Fruit fly (Drosophila melanogaster): ENCODE data around the gene CG13907.

CG13907 gene

DNA sequence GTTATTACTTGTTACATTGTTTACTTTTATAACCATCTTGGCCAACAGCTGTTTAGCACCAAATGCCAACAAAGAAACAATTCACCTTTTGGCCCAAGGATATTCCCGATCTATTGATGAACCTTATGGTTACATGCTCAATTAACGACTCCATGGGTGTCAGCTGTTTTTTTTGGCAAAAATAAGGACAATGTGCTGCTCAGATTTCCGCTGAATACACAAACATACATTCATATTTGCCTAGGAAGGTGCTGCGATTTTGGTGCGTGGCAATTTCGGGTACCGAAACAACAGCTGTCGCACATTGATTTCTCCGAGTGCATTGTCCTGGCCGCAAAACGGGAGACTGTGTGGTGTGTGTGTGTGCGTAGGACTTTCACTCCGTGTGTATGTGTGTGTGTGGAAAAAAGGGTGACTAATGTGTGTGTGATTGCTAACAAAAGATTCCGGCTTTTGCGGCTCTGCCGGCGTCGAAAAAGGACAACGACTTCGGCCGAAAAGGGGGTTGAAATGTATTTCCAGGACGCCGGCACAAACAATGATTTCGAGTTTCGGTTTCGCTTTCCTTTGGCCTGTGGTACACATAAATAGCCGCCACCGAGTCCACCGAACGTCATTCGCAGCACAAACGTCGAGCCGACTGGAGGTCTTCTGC lies 26.8 kb upstream of the CG13907 start, which contains the start of gene nerfin-1 (continued):
- peak; percentile 18 for TF ChIP-seq CG16815 (GFP tag; optimal IDR thresholded peaks at IDR 0.05)
- no peak for TF ChIP-seq peb (GFP tag; IDR thresholded peaks at IDR 0.05)
- TF ChIP-seq Max (GFP tag; optimal IDR thresholded peaks at IDR 0.05): no peak
- TF ChIP-seq CHES-1-like (GFP tag; optimal IDR thresholded peaks at IDR 0.05): no peak
- no peak for TF ChIP-seq MESR4 (GFP tag; optimal IDR thresholded peaks at IDR 0.05)
- TF ChIP-seq CG4424 (GFP tag; optimal IDR thresholded peaks at IDR 0.05): no peak
- TF ChIP-seq CG10209 (GFP tag; optimal IDR thresholded peaks at IDR 0.05): peak; percentile 24
- no peak for TF ChIP-seq ato (GFP tag; IDR thresholded peaks at IDR 0.05; ENCODE audit: partially characterized antibody)
- TF ChIP-seq CG12155 (GFP tag; optimal IDR thresholded peaks at IDR 0.05): no peak
- TF ChIP-seq CG34376 (GFP tag; optimal IDR thresholded peaks at IDR 0.05): no peak
- no peak for TF ChIP-seq CG17328 (GFP tag; IDR thresholded peaks at IDR 0.05)
- TF ChIP-seq lmd (GFP tag; IDR thresholded peaks at IDR 0.05): no peak
- no peak for TF ChIP-seq Sox102F (GFP tag; optimal IDR thresholded peaks at IDR 0.05)
- TF ChIP-seq NK7.1 (GFP tag; optimal IDR thresholded peaks at IDR 0.05): no peak
- no peak for TF ChIP-seq ewg (GFP tag; optimal IDR thresholded peaks at IDR 0.05)
- TF ChIP-seq pan (optimal IDR thresholded peaks at IDR 0.05): no peak
- TF ChIP-seq pan (GFP tag; optimal IDR thresholded peaks at IDR 0.05 in 1 of 2, IDR thresholded peaks at IDR 0.05 in 1 of 2): no peak
- TF ChIP-seq ara (GFP tag; IDR thresholded peaks at IDR 0.05): no peak
- TF ChIP-seq Drgx (GFP tag; IDR thresholded peaks at IDR 0.05): no peak
- TF ChIP-seq chif (GFP tag; optimal IDR thresholded peaks at IDR 0.05): peak in 1 of 2 experiments; percentile 51
- TF ChIP-seq ash1 (GFP tag; optimal IDR thresholded peaks at IDR 0.05): no peak
- TF ChIP-seq hb (GFP tag; IDR thresholded peaks at IDR 0.05; ENCODE audit: partially characterized antibody): no peak
- no peak for TF ChIP-seq CG10274 (GFP tag; optimal IDR thresholded peaks at IDR 0.05)
- TF ChIP-seq CG10979 (tag; optimal IDR thresholded peaks at IDR 0.05): peak; percentile 45
- no peak for TF ChIP-seq Doc3 (GFP tag; IDR thresholded peaks at IDR 0.05; ENCODE audit: partially characterized antibody)
- no peak for TF ChIP-seq CG12236 (GFP tag; optimal IDR thresholded peaks at IDR 0.05)
- TF ChIP-seq nerfin-2 (GFP tag; IDR thresholded peaks at IDR 0.05; ENCODE audit: partially characterized antibody): no peak
- peak; percentile 13 for TF ChIP-seq CG13775 (GFP tag; optimal IDR thresholded peaks at IDR 0.05)
- TF ChIP-seq Hmx (GFP tag; optimal IDR thresholded peaks at IDR 0.05): no peak
- TF ChIP-seq CG34224 (GFP tag; IDR thresholded peaks at IDR 0.05; ENCODE audit: partially characterized antibody): no peak
- no peak for TF ChIP-seq Optix (GFP tag; IDR thresholded peaks at IDR 0.05)
- no peak for TF ChIP-seq CG15601 (tag; optimal IDR thresholded peaks at IDR 0.05)
- peak; percentile 44 for TF ChIP-seq phol (tag; optimal IDR thresholded peaks at IDR 0.05)
- TF ChIP-seq CG2202 (tag; optimal IDR thresholded peaks at IDR 0.05): no peak
- peak; percentile 20 for TF ChIP-seq ind (GFP tag; optimal IDR thresholded peaks at IDR 0.05)
- TF ChIP-seq tll (GFP tag; optimal IDR thresholded peaks at IDR 0.05): peak in 1 of 2 experiments; percentile 68
- TF ChIP-seq CG14710 (tag; optimal IDR thresholded peaks at IDR 0.05): peak; percentile 33
- peak; percentile 50 for TF ChIP-seq Deaf1 (tag; optimal IDR thresholded peaks at IDR 0.05)
- TF ChIP-seq CG12659 (GFP tag; optimal IDR thresholded peaks at IDR 0.05): peak; percentile 14
- no peak for TF ChIP-seq bbx (GFP tag; IDR thresholded peaks at IDR 0.05; ENCODE audit: partially characterized antibody)
- peak; percentile 17 for TF ChIP-seq pum (GFP tag; optimal IDR thresholded peaks at IDR 0.05)
- no peak for TF ChIP-seq trem (tag; optimal IDR thresholded peaks at IDR 0.05)
- TF ChIP-seq CG13624 (GFP tag; optimal IDR thresholded peaks at IDR 0.05): no peak
- no peak for TF ChIP-seq ERR (GFP tag; optimal IDR thresholded peaks at IDR 0.05)
- TF ChIP-seq CG5953 (GFP tag; IDR thresholded peaks at IDR 0.05): no peak
- no peak for TF ChIP-seq Eip74EF (GFP tag; optimal IDR thresholded peaks at IDR 0.05)
- TF ChIP-seq Awh (GFP tag; IDR thresholded peaks at IDR 0.05): no peak
- no peak for TF ChIP-seq CG6791 (GFP tag; IDR thresholded peaks at IDR 0.05; ENCODE audit: partially characterized antibody)
- peak; percentile 42 for TF ChIP-seq org-1 (GFP tag; optimal IDR thresholded peaks at IDR 0.05)
